Worm (Caenorhabditis elegans): ENCODE data around the gene cyd-1.
A peak's percentile ranks its signal among the peaks of the same experiment; 100 is the strongest.

cyd-1 gene

DNA sequence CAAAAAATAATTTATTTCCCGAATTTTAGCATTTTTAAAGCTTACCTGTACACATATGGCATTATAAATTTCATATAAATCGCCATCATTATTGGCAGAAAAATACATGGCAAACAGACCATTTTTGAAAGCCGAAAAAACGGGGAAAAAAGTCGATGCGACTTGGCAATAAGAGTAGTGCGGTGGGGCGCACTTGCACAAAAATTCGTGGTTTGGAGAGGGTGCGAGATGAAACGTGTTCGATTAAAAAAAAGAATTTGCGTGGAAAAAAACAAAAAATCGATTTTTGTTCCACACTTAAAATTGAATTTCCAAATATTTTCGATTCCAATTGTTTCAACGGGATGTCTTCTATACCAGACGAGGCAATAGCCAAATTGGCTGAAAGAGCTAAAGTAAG is 56.3 kb downstream of the cyd-1 start, which contains the start of gene F18A11.3 (continued):
- no peak for TF ChIP-seq nhr-6 (tag; optimal IDR thresholded peaks at IDR 0.05)
- TF ChIP-seq dmd-6 (GFP tag; IDR thresholded peaks at IDR 0.05), result no peak; the same call in 1 of the 2 replicates
- TF ChIP-seq spr-1 (tag; optimal IDR thresholded peaks at IDR 0.05), result no peak
- no peak for TF ChIP-seq pqm-1 (tag; optimal IDR thresholded peaks at IDR 0.05)
- TF ChIP-seq R02D3.7 (tag; optimal IDR thresholded peaks at IDR 0.05), result no peak
- no peak for TF ChIP-seq lin-39 (tag; optimal IDR thresholded peaks at IDR 0.05)
- no peak for TF ChIP-seq nhr-28 (tag; optimal IDR thresholded peaks at IDR 0.05)
- TF ChIP-seq hmg-1.1 (GFP tag; IDR thresholded peaks at IDR 0.05), result 0 out of 2 replicates have a peak, but pooled peaks have one; percentile 18
- TF ChIP-seq duxl-1 (tag; optimal IDR thresholded peaks at IDR 0.05; ENCODE audit: poor library complexity), result no peak
- TF ChIP-seq mdl-1 (tag; optimal IDR thresholded peaks at IDR 0.05), result no peak
- no peak for TF ChIP-seq zfp-3 (GFP tag; conservative IDR thresholded peaks at IDR 0.05)
- no peak for TF ChIP-seq nhr-10 (tag; optimal IDR thresholded peaks at IDR 0.05)
- TF ChIP-seq hif-1 (tag; optimal IDR thresholded peaks at IDR 0.05), result peak in 1 of 2 experiments; percentile 16
- peak; percentile 26 for TF ChIP-seq aha-1 (tag)
- TF ChIP-seq dmd-9 (GFP tag; IDR thresholded peaks at IDR 0.05), result no peak
- TF ChIP-seq ZK337.2 (GFP tag; IDR thresholded peaks at IDR 0.05), result no peak
- peak; percentile 28 for TF ChIP-seq mep-1 (tag; optimal IDR thresholded peaks at IDR 0.05)
- no peak for TF ChIP-seq D1046.2 (GFP tag; IDR thresholded peaks at IDR 0.05)
- no peak for TF ChIP-seq zfp-2 (tag; optimal IDR thresholded peaks at IDR 0.05)
- TF ChIP-seq hlh-11 (tag; optimal IDR thresholded peaks at IDR 0.05), result peak; percentile 18
- TF ChIP-seq tag-97 (GFP tag; IDR thresholded peaks at IDR 0.05), result no peak
- no peak for TF ChIP-seq egl-43 (GFP tag; IDR thresholded peaks at IDR 0.05)

DNA sequence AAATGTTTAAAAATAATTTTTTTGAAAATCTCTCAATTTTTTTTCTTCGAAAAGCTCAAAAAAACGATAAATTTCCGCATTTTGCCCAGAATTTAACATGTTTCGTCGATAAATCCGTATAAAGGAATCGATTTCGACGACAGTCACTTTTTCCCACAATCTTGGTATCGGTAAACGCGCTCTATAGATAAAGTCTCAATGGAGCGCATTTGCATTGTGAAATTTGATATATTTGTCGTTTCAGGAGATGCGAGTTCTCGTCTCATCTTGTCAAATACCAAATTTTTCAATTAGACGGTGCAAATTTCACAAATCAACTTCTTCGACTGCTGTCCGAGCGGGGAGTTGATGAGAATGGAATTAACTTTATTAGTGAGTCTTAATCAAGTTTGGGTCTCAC is 58.8 kb downstream of the cyd-1 start:
- peak; percentile 80 for TF ChIP-seq lin-38 (GFP tag; IDR thresholded peaks at IDR 0.05)
